Worm (Caenorhabditis elegans) whole organism, young adult: ENCODE results near the gene F46C3.7.

Experiments
- B0336.3 ChIP-seq: fragments of 200-800 bp; sonication (Bioruptor generic); IDR thresholded peaks from 2 replicates; pipeline ENCODE4 v1.3.6; 2022; ENCODE audit warnings: missing genetic modification characterization, missing compliant biosample characterization
- C06A6.2 ChIP-seq: fragments of 200-800 bp; sonication (Bioruptor generic); conservative IDR thresholded peaks from 2 replicates; pipeline ENCODE4 v1.3.6; 2022; ENCODE audit warnings: missing genetic modification characterization, missing compliant biosample characterization
- ZK185.1 ChIP-seq: sonication (generic microtip); optimal IDR thresholded peaks from 2 replicates; lab custom pipeline; 2016; ENCODE audit warnings: mild to moderate bottlenecking, missing genetic modification characterization, missing compliant biosample characterization; ENCODE audit not compliant: poor library complexity, severe bottlenecking
- gei-17 ChIP-seq: fragments of 200-800 bp; sonication (Bioruptor generic); optimal IDR thresholded peaks from 2 replicates; lab custom pipeline; 2018; ENCODE audit warnings: mild to moderate bottlenecking, missing genetic modification characterization, missing compliant biosample characterization
- lin-35 ChIP-seq, 3 experiments: fragments of 150-350 bp in 2 of 3; sonication (generic microtip) in 1 of 3; optimal IDR thresholded peaks; 2 replicates each; lab custom pipeline; 2014 to 2018; ENCODE audit warnings: missing biosample characterization in 3 of 3, missing genetic modification characterization in 3 of 3, missing genetic modification reagents in 3 of 3
- lsy-27 ChIP-seq: sonication (generic microtip); optimal IDR thresholded peaks from 2 replicates; lab custom pipeline; 2017; ENCODE audit warnings: missing genetic modification characterization, mild to moderate bottlenecking, missing compliant biosample characterization, antibody characterized with exemption, missing genotype, borderline replicate concordance; ENCODE audit not compliant: insufficient read depth
- madf-10 ChIP-seq: sonication (generic microtip); optimal IDR thresholded peaks from 2 replicates; lab custom pipeline; 2016; ENCODE audit warnings: mild to moderate bottlenecking, missing genetic modification characterization, missing compliant biosample characterization
- nfyb-1 ChIP-seq: fragments of 200-800 bp; sonication (Bioruptor generic); IDR thresholded peaks from 2 replicates; pipeline ENCODE4 v1.3.6; 2022; ENCODE audit warnings: missing genetic modification reagents, missing genetic modification characterization, missing compliant biosample characterization
- unc-130 ChIP-seq: sonication (generic microtip); optimal IDR thresholded peaks from 2 replicates; lab custom pipeline; 2016; ENCODE audit warnings: missing genetic modification reagents, missing genetic modification characterization, missing compliant biosample characterization
- xnd-1 ChIP-seq: sonication (generic microtip); optimal IDR thresholded peaks from 2 replicates; lab custom pipeline; 2016; ENCODE audit warnings: missing genotype, missing genetic modification reagents, missing genetic modification characterization, missing compliant biosample characterization

ce11 chrX:11463568-11463967, 23.7 kb downstream of the F46C3.7 start:
- TF ChIP-seq B0336.3 (GFP tag; lab: Robert Waterston, UW) (no peak), madf-10 (tag; lab: Kevin White, UChicago) (no peak), nfyb-1 (GFP tag; lab: Robert Waterston, UW) (no peak), lsy-27 (tag; lab: Kevin White, UChicago) (no peak), unc-130 (GFP tag; lab: Kevin White, UChicago) (no peak), xnd-1 (tag; lab: Kevin White, UChicago) (no peak), C06A6.2 (GFP tag; lab: Robert Waterston, UW) (no peak), lin-35 (GFP tag; optimal IDR thresholded peaks at IDR 0.05; lab: Kevin White, UChicago) (no peak), ZK185.1 (no peak), gei-17 (no peak)
